Worm (Caenorhabditis elegans): ENCODE results near the gene col-78.

The col-78 gene

DNA sequence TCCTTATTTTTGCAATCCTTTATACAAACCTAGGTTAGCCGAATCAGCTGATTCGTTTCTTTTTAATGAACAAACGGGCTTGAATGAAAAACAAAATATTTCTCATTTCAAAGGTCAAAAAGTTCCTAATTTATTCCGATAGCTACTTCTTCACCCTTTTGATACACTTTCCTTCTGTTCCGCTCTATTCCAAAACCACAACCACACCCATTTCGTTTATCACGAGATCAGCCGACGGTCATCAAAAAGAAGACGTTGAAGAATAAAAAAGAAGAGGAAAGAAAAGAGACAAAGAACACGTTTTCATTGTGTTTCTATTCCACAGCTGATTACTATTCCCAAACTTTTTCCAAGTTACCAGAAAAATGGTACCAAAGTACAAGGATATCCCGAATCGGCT, 4.3 kb upstream of the col-78 start:
- TF ChIP-seq W03F9.2 (tag; optimal IDR thresholded peaks at IDR 0.05) (no peak), him-1 (tag; optimal IDR thresholded peaks at IDR 0.05) (no peak)

DNA sequence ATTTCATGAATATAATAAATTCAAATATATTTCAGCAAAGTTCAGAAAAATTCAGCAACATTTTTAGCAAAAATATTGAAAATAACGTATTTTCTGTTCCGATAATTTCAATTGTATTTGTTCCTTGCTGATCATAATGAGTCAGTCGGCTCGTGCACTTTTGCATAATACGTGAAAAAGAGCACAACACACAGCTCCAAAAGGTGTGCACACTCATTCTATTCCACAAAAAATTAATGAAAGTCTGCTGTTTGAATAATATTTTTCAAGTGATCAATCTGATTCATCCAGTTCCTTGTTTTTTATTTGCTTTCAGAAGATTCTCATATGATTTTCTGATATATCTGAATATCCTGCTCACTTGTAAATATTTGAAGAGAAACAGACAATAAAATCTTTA, 2.0 kb downstream of the col-78 start:
- TF ChIP-seq him-1 (tag; optimal IDR thresholded peaks at IDR 0.05) (no peak), dao-5 (tag; optimal IDR thresholded peaks at IDR 0.05) (no peak), W03F9.2 (tag; optimal IDR thresholded peaks at IDR 0.05) (no peak)

ce11 chrII:9156277-9156676, 3.9 kb downstream of the col-78 start:
- TF ChIP-seq W03F9.2 (tag; optimal IDR thresholded peaks at IDR 0.05): no peak
- TF ChIP-seq dao-5 (tag; optimal IDR thresholded peaks at IDR 0.05): no peak
- no peak for TF ChIP-seq him-1 (tag; optimal IDR thresholded peaks at IDR 0.05)

DNA sequence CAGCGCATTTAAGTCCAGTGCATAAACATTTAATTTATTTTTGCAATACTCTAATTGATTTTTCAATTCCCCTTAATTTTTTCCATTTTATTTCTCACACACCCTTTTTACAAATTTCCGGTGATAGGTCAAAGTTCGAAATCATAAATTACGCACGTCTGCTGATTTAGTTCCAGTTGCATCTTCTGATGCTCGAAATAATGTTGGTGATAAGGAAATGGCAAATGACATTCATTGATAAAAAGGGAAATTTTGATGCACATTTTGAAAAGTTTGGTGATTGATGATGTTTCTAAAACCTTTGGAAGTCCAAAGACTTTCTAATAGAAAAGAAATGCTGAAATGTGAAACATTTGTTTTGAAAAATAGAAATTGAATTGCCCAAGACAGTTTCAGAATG, 4.8 kb downstream of the col-78 start:
- TF ChIP-seq dao-5 (tag; optimal IDR thresholded peaks at IDR 0.05) (no peak), him-1 (tag; optimal IDR thresholded peaks at IDR 0.05) (no peak), W03F9.2 (tag; optimal IDR thresholded peaks at IDR 0.05) (no peak)

ce11 chrII:9158029-9158428, 5.7 kb downstream of the col-78 start, which contains the start of gene oac-54:
oac-54 (plus strand) TSS chrII:9158111.
- TF ChIP-seq W03F9.2 (tag; optimal IDR thresholded peaks at IDR 0.05) (no peak), him-1 (tag; optimal IDR thresholded peaks at IDR 0.05) (no peak), dao-5 (tag; optimal IDR thresholded peaks at IDR 0.05) (no peak)

ce11 chrII:9160197-9160806, 8.0 kb downstream of the col-78 start:
- TF ChIP-seq W03F9.2 (tag; optimal IDR thresholded peaks at IDR 0.05): no peak
- no peak for TF ChIP-seq dao-5 (tag; optimal IDR thresholded peaks at IDR 0.05)
- TF ChIP-seq him-1 (tag; optimal IDR thresholded peaks at IDR 0.05): no peak

DNA sequence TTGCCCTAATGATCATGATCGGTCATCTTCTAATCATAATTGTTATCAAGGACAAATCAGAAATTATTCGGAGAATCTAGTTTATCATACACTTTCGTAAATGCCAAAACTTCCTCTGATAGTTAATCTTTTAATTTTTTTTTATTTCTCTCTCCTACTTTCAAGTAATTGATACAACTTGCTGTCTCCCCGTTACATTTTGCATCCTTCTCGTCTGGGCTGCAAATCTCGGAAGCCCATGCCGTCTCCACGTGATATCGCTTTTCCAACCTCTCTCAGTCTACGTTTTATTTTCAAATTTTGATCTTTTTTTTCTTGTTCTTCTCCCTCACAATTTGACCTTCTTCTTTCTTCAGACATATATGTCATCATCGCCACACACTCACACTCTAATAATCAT, 8.7 kb downstream of the col-78 start, which contains the start of gene rhy-1:
Gene rhy-1 (plus strand): TSS at position 357 of the 400 bp plus-strand sequence.
- TF ChIP-seq W03F9.2 (tag; optimal IDR thresholded peaks at IDR 0.05) (no peak), dao-5 (tag; optimal IDR thresholded peaks at IDR 0.05) (no peak), him-1 (tag; optimal IDR thresholded peaks at IDR 0.05) (no peak)

- TF ChIP-seq W03F9.2 (tag; optimal IDR thresholded peaks at IDR 0.05): no peak
- TF ChIP-seq dao-5 (tag; optimal IDR thresholded peaks at IDR 0.05): no peak
- TF ChIP-seq him-1 (tag; optimal IDR thresholded peaks at IDR 0.05): no peak
Observed at ce11 chrII:9163348-9163747, 11.0 kb downstream of the col-78 start.

- TF ChIP-seq him-1 (tag; optimal IDR thresholded peaks at IDR 0.05) (no peak), W03F9.2 (tag; optimal IDR thresholded peaks at IDR 0.05) (no peak), dao-5 (tag; optimal IDR thresholded peaks at IDR 0.05) (no peak)
Observed at ce11 chrII:9165762-9166460, 13.6 kb downstream of the col-78 start, which contains the start of gene W07A12.8. W07A12.8 (minus strand) TSS chrII:9165812.

DNA sequence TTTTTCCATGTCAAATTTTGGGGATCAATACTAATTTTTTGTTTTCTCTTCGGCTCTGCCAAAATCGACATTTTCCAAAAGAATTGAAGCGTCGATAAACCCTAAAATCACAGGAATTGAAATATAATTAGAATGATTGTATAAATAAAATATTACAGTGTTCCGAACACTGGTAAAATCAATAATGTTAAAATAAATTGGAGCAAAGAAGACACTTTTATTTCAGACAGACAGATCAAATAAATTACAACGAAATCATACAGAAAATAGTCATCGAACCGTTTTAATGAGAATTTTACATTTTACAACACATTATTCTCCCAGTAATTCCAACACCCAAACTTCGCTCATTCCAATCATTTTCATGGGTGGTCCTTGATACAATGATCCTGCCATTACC, 15.4 kb downstream of the col-78 start, which contains the start of gene T23G7.3:
Gene T23G7.3 (minus strand): TSS at position 101 of the 400 bp plus-strand sequence.
- TF ChIP-seq dao-5 (tag; optimal IDR thresholded peaks at IDR 0.05) (no peak), him-1 (tag; optimal IDR thresholded peaks at IDR 0.05) (no peak), W03F9.2 (tag; optimal IDR thresholded peaks at IDR 0.05) (no peak)

DNA sequence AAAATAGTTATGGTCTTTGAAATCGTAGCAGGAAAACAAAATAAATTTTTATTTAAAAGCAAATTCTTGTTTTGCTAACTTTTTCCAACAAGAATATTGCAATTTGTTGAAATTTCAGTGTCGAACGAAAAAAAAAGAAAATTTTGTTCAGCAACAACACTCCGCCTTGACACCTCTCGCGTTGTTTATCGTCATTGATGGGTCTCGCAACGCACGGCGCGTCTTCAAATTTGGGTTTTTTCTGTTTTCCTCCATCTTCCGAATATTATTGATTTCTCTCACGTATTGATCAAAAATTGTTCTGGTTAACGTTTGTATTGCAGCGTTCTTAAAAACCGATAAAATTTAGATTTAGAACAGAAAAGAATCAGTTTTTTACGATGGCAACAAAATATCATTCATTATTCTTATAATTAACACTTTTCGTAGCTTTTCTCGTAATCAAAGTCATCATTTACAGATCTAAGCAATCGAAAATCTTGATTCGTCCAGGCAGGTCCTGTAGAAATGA, 17.2 kb downstream of the col-78 start, which contains the start of gene dpl-1:
Gene dpl-1 (plus strand): TSS at position 461 of the 511 bp plus-strand sequence.
- no peak for TF ChIP-seq dao-5 (tag; optimal IDR thresholded peaks at IDR 0.05)
- peak; percentile 10 for TF ChIP-seq W03F9.2 (tag; optimal IDR thresholded peaks at IDR 0.05)
- TF ChIP-seq him-1 (tag; optimal IDR thresholded peaks at IDR 0.05): no peak

- TF ChIP-seq dao-5 (tag; optimal IDR thresholded peaks at IDR 0.05) (no peak), him-1 (tag; optimal IDR thresholded peaks at IDR 0.05) (no peak), W03F9.2 (tag; optimal IDR thresholded peaks at IDR 0.05) (no peak)
Observed at ce11 chrII:9170048-9170447, 17.7 kb downstream of the col-78 start.

ce11 chrII:9170851-9171250, 18.5 kb downstream of the col-78 start:
- TF ChIP-seq him-1 (tag; optimal IDR thresholded peaks at IDR 0.05) (no peak), dao-5 (tag; optimal IDR thresholded peaks at IDR 0.05) (no peak)

- TF ChIP-seq W03F9.2 (tag; optimal IDR thresholded peaks at IDR 0.05) (no peak), dao-5 (tag; optimal IDR thresholded peaks at IDR 0.05) (no peak), him-1 (tag; optimal IDR thresholded peaks at IDR 0.05) (no peak)
Observed at ce11 chrII:9171466-9172187, 19.3 kb downstream of the col-78 start.
